Fruit fly (Drosophila melanogaster): ENCODE data around the gene CG32533.

Gene CG32533

dm6 chrX:19521753-19522383 lies 42.7 kb upstream of the CG32533 start, which contains the start of the genes Idh3a and CoRest (continued):
- TF ChIP-seq CG10147 (GFP tag; optimal IDR thresholded peaks at IDR 0.05), result no peak
- TF ChIP-seq grau (tag; optimal IDR thresholded peaks at IDR 0.05), result peak; percentile 21
- TF ChIP-seq Doc3 (GFP tag; IDR thresholded peaks at IDR 0.05; ENCODE audit: partially characterized antibody), result peak; percentile 53; the same call in 2 of the 3 replicates
- TF ChIP-seq CG17359 (tag; optimal IDR thresholded peaks at IDR 0.05), result no peak
- peak; percentile 71 for TF ChIP-seq HLH4C (GFP tag; IDR thresholded peaks at IDR 0.05; ENCODE audit: partially characterized antibody)
- no peak for TF ChIP-seq p53 (GFP tag; optimal IDR thresholded peaks at IDR 0.05)
- peak; percentile 77 for TF ChIP-seq CG17186 (GFP tag; optimal IDR thresholded peaks at IDR 0.05)
- peak; percentile 9 for TF ChIP-seq CG8478 (optimal IDR thresholded peaks at IDR 0.05)
- no peak for TF ChIP-seq CG17568 (GFP tag; optimal IDR thresholded peaks at IDR 0.05)
- TF ChIP-seq CG13775 (GFP tag; optimal IDR thresholded peaks at IDR 0.05), result peak; percentile 42
- TF ChIP-seq trem (tag; optimal IDR thresholded peaks at IDR 0.05), result peak; percentile 34
- peak; percentile 12 for TF ChIP-seq Max (GFP tag; optimal IDR thresholded peaks at IDR 0.05)
- peak; percentile 77 for TF ChIP-seq Dll (GFP tag; IDR thresholded peaks at IDR 0.05; ENCODE audit: partially characterized antibody)
- no peak for TF ChIP-seq CG11696 (GFP tag; IDR thresholded peaks at IDR 0.05)
- TF ChIP-seq lilli (GFP tag; optimal IDR thresholded peaks at IDR 0.05), result peak; percentile 15
- TF ChIP-seq MESR4 (GFP tag; optimal IDR thresholded peaks at IDR 0.05), result peak; percentile 8
- TF ChIP-seq CG3726 (GFP tag; IDR thresholded peaks at IDR 0.05), result no peak
- no peak for TF ChIP-seq Six4 (GFP tag; optimal IDR thresholded peaks at IDR 0.05)
- TF ChIP-seq unc-4 (GFP tag; IDR thresholded peaks at IDR 0.05; ENCODE audit: partially characterized antibody), result peak; percentile 76
- no peak for TF ChIP-seq lab (GFP tag; optimal IDR thresholded peaks at IDR 0.05)
- TF ChIP-seq CG1603 (tag; optimal IDR thresholded peaks at IDR 0.05), result peak; percentile 76
- TF ChIP-seq Lhr (GFP tag; optimal IDR thresholded peaks at IDR 0.05), result peak; percentile 45
- no peak for TF ChIP-seq CG7745 (tag; optimal IDR thresholded peaks at IDR 0.05)
- peak; percentile 68; the same call in 2 of the 3 replicates for TF ChIP-seq CG14860 (GFP tag; IDR thresholded peaks at IDR 0.05; ENCODE audit: partially characterized antibody)
- peak; percentile 2 for TF ChIP-seq Xbp1 (GFP tag; optimal IDR thresholded peaks at IDR 0.05)
- peak; percentile 40 for TF ChIP-seq HLH54F (GFP tag; optimal IDR thresholded peaks at IDR 0.05)
- no peak for TF ChIP-seq crc (GFP tag; optimal IDR thresholded peaks at IDR 0.05)
- peak; percentile 81 for TF ChIP-seq Scr (GFP tag; IDR thresholded peaks at IDR 0.05; ENCODE audit: partially characterized antibody)
- peak; percentile 69 for TF ChIP-seq amos (GFP tag; IDR thresholded peaks at IDR 0.05; ENCODE audit: partially characterized antibody)
- peak; percentile 2 for TF ChIP-seq CG18599 (GFP tag; optimal IDR thresholded peaks at IDR 0.05)
- TF ChIP-seq Bgb (GFP tag; IDR thresholded peaks at IDR 0.05; ENCODE audit: partially characterized antibody), result peak; percentile 63; the same call in 1 of the 2 replicates
- no peak for TF ChIP-seq CG4404 (GFP tag; IDR thresholded peaks at IDR 0.05)
- TF ChIP-seq dysf (GFP tag; IDR thresholded peaks at IDR 0.05), result peak; percentile 53; the same call in 2 of the 3 replicates
- peak; percentile 13 for TF ChIP-seq mirr (GFP tag; optimal IDR thresholded peaks at IDR 0.05)
- peak; percentile 8 for TF ChIP-seq CG3995 (GFP tag; optimal IDR thresholded peaks at IDR 0.05)
- peak; percentile 36 for TF ChIP-seq jumu (GFP tag; optimal IDR thresholded peaks at IDR 0.05)
- TF ChIP-seq Med (GFP tag), result peak; percentile 73
- no peak for TF ChIP-seq TFAM (GFP tag; optimal IDR thresholded peaks at IDR 0.05)
- peak; percentile 0 for TF ChIP-seq fu2 (GFP tag; optimal IDR thresholded peaks at IDR 0.05)
- TF ChIP-seq CG31365 (tag; optimal IDR thresholded peaks at IDR 0.05), result no peak
- TF ChIP-seq CTCF (GFP tag; optimal IDR thresholded peaks at IDR 0.05), result peak; percentile 90
- peak; percentile 25; the same call in 1 of the 2 replicates for TF ChIP-seq onecut (GFP tag; IDR thresholded peaks at IDR 0.05)
- peak; percentile 38; the same call in 1 of the 2 replicates for TF ChIP-seq CG2129 (GFP tag; IDR thresholded peaks at IDR 0.05; ENCODE audit: partially characterized antibody)
- TF ChIP-seq CG2116 (GFP tag; optimal IDR thresholded peaks at IDR 0.05), result peak; percentile 98
- TF ChIP-seq CG2120 (GFP tag; optimal IDR thresholded peaks at IDR 0.05), result peak; percentile 40
- TF ChIP-seq nmo (GFP tag; optimal IDR thresholded peaks at IDR 0.05), result peak; percentile 62
- peak; percentile 28 for TF ChIP-seq stwl (tag; optimal IDR thresholded peaks at IDR 0.05)
- TF ChIP-seq Gug (GFP tag; IDR thresholded peaks at IDR 0.05), result peak; percentile 33; the same call in 1 of the 4 replicates
- peak; percentile 68 for TF ChIP-seq gcm (GFP tag; optimal IDR thresholded peaks at IDR 0.05)
